Fruit fly (Drosophila melanogaster) whole organism: Measurements from ENCODE around the gene Tsp.
A peak's percentile ranks its signal among the peaks of the same experiment; 100 is the strongest.

ENCODE experiments used
- CG8478 ChIP-seq: fragments of >200 bp; optimal IDR thresholded peaks from 2 replicates; lab custom pipeline; 2018; ENCODE audit warnings: inconsistent platforms
- Dll ChIP-seq: fragments of >200 bp; optimal IDR thresholded peaks from 2 replicates; lab custom pipeline; 2017
- EcR ChIP-seq, 2 experiments: fragments of >200 bp; optimal IDR thresholded peaks; 2 replicates each; lab custom pipeline; 2017; ENCODE audit warnings: missing biosample characterization in 2 of 2, missing genetic modification characterization in 2 of 2, missing genetic modification reagents in 2 of 2
- pan ChIP-seq: fragments of >200 bp; optimal IDR thresholded peaks from 2 replicates; lab custom pipeline; 2017
- psq ChIP-seq: fragments of >200 bp; optimal IDR thresholded peaks from 2 replicates; lab custom pipeline; 2017
- usp ChIP-seq: fragments of >200 bp; optimal IDR thresholded peaks from 2 replicates; lab custom pipeline; 2017; ENCODE audit warnings: missing biosample characterization, missing genetic modification characterization, mixed read lengths

Tsp gene

dm6 chr2L:6708997-6709662 lies at the start of gene Tsp:
Gene Tsp, minus strand, starts transcription at chr2L:6709086.
- TF ChIP-seq usp (GFP tag; lab: Kevin White, UChicago) (no peak), Dll (peak; percentile 29)

DNA sequence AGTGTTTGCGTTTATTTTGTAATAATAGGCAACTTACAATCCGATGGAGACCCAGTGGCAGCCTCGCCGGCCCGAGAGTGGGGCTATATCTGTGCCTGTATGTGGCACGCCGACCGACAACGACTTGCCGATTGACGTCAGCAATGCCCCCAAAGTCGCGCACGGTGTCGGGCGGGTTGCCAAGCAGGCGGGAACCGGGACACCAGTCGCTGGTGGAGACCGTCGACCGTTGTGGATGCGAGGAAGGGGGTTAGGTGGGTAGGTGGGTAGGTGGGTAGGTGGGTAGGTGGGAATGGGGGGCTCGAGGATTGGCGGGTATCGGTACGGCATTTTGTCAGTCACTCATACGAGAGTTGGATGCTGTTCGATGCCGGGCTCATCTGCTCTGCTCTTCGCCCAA lies 42.2 kb upstream of the Tsp start:
- TF ChIP-seq EcR (GFP tag; optimal IDR thresholded peaks at IDR 0.05; lab: Kevin White, UChicago), result no peak
- TF ChIP-seq pan (lab: Kevin White, UChicago), result no peak
- TF ChIP-seq Dll, result no peak
- TF ChIP-seq usp (GFP tag; lab: Kevin White, UChicago), result no peak
- TF ChIP-seq CG8478 (lab: Kevin White, UChicago), result no peak
- no peak for TF ChIP-seq psq (lab: Kevin White, UChicago)

DNA sequence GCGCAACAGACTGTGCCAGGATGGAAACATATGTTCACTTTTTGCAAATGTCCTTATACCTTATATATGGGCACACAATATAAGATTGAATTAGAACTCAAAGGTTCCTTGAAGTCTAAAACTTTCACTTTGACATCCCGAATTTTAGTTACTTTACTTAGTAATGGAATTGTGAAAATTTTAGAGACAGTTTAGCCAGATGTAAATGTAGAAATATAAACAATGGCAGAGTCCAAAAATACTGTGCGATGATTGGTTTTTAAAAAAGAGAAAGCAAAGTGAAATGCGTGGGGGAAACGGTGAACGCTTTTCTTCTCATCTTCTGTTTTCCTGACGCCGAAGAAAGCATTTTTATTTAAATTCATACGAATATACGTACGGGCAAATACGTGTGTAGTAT lies 38.9 kb upstream of the Tsp start, which contains the start of gene CG44271:
Gene CG44271 (minus strand): TSS at position 101 of the 400 bp plus-strand sequence.
- TF ChIP-seq Dll (no peak), psq (lab: Kevin White, UChicago) (no peak), usp (GFP tag; lab: Kevin White, UChicago) (no peak), pan (lab: Kevin White, UChicago) (no peak), EcR (GFP tag; optimal IDR thresholded peaks at IDR 0.05; lab: Kevin White, UChicago) (no peak), CG8478 (lab: Kevin White, UChicago) (no peak)

dm6 chr2L:6745522-6745921 lies 36.6 kb upstream of the Tsp start, which contains the start of gene CG31910:
Gene CG31910, minus strand, starts transcription at chr2L:6745622.
- TF ChIP-seq EcR (GFP tag; optimal IDR thresholded peaks at IDR 0.05; lab: Kevin White, UChicago) (no peak), CG8478 (lab: Kevin White, UChicago) (no peak), pan (lab: Kevin White, UChicago) (no peak), psq (lab: Kevin White, UChicago) (no peak), Dll (no peak), usp (GFP tag; lab: Kevin White, UChicago) (no peak)

dm6 chr2L:6741980-6742591 lies 33.2 kb upstream of the Tsp start, which contains the start of gene meng:
Gene meng, plus strand, starts transcription at chr2L:6742502.
- TF ChIP-seq usp (GFP tag; lab: Kevin White, UChicago), result no peak

DNA sequence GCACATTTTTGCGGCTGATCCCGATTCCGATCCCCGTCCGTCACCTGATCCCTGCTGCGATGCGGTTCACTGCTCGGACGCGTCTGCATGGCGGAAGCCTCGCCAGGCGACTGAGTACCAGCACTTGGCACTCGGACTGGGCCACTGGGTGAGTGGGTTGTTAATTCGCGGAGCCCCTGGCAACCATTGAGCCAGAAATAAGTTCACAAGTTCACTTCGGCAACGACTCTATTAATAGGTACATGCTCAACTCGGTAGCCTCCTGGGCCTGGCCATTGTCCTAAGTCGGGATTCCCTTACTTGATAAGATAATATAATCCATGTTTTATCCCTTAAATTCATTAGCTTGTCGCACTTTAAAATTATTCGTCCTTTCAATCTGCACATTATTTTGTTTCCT lies 31.2 kb upstream of the Tsp start, which contains the start of gene TTLL3A:
Gene TTLL3A (minus strand): TSS at position 101 of the 400 bp plus-strand sequence.
- no peak for TF ChIP-seq EcR (GFP tag; optimal IDR thresholded peaks at IDR 0.05; lab: Kevin White, UChicago)
- TF ChIP-seq CG8478 (lab: Kevin White, UChicago), result no peak
- TF ChIP-seq usp (GFP tag; lab: Kevin White, UChicago), result no peak
- TF ChIP-seq pan (lab: Kevin White, UChicago), result no peak
- TF ChIP-seq psq (lab: Kevin White, UChicago), result no peak
- no peak for TF ChIP-seq Dll

DNA sequence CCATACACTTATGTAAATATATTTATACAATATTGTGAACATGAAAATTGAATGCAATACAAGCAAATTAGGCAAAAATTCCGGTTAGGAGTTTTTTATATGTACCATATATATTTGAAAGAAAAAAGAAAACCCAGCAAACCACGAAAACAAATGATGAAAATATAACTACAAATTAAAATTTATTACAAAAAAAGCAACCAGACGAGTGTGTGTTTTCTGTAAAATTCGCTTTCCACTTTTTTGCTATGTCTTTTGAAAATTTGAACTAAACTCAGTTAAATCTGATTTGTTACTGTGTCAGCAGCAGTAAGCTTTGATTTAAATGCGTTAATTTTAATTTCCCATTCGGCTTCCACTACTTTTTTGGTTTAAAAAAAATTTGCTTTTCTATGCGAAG lies 23.7 kb upstream of the Tsp start, which contains the start of gene TTLL3B:
Gene TTLL3B (plus strand): TSS at position 301 of the 400 bp plus-strand sequence.
- TF ChIP-seq CG8478 (lab: Kevin White, UChicago) (no peak), usp (GFP tag; lab: Kevin White, UChicago) (no peak), EcR (GFP tag; optimal IDR thresholded peaks at IDR 0.05; lab: Kevin White, UChicago) (no peak), pan (lab: Kevin White, UChicago) (no peak), Dll (no peak), psq (lab: Kevin White, UChicago) (no peak)

- TF ChIP-seq usp (GFP tag; lab: Kevin White, UChicago) (no peak), psq (lab: Kevin White, UChicago) (no peak), CG8478 (lab: Kevin White, UChicago) (peak; percentile 30)
Observed at dm6 chr2L:6723750-6724503, 15.0 kb upstream of the Tsp start, which contains the start of gene Liprin-alpha. Gene Liprin-alpha, plus strand, starts transcription at chr2L:6723903.

dm6 chr2L:6722822-6723749 lies 14.2 kb upstream of the Tsp start, which contains the start of gene homer:
Gene homer, minus strand, starts transcription at chr2L:6723359.
- TF ChIP-seq pan (lab: Kevin White, UChicago), result no peak
- peak; percentile 13 for TF ChIP-seq CG8478 (lab: Kevin White, UChicago)

- no peak for TF ChIP-seq psq (lab: Kevin White, UChicago)
- TF ChIP-seq usp (GFP tag; lab: Kevin White, UChicago), result no peak
- no peak for TF ChIP-seq CG8478 (lab: Kevin White, UChicago)
- no peak for TF ChIP-seq Dll
- no peak for TF ChIP-seq pan (lab: Kevin White, UChicago)
- no peak for TF ChIP-seq EcR (GFP tag; optimal IDR thresholded peaks at IDR 0.05; lab: Kevin White, UChicago)
Observed at dm6 chr2L:6721710-6722109, 12.8 kb upstream of the Tsp start.

- no peak for TF ChIP-seq EcR (GFP tag; optimal IDR thresholded peaks at IDR 0.05; lab: Kevin White, UChicago)
- TF ChIP-seq psq (lab: Kevin White, UChicago), result no peak
- TF ChIP-seq pan (lab: Kevin White, UChicago), result no peak
- TF ChIP-seq CG8478 (lab: Kevin White, UChicago), result no peak
- TF ChIP-seq usp (GFP tag; lab: Kevin White, UChicago), result no peak
- no peak for TF ChIP-seq Dll
Observed at dm6 chr2L:6717460-6717859, 8.6 kb upstream of the Tsp start, which contains the start of gene Aatf. Gene Aatf, plus strand, starts transcription at chr2L:6717625.
